Worm (Caenorhabditis elegans) whole organism, late embryonic: ENCODE data around the gene Y37D8A.8.

Experiments used
- ceh-19 ChIP-seq: fragments of 200-800 bp; sonication (Bioruptor generic); optimal IDR thresholded peaks from 2 replicates; lab custom pipeline; 2018; ENCODE audit warnings: mild to moderate bottlenecking, missing genetic modification characterization, missing compliant biosample characterization
- mec-3 ChIP-seq: sonication (generic microtip); optimal IDR thresholded peaks from 2 replicates; lab custom pipeline; 2016; ENCODE audit warnings: borderline replicate concordance, missing genetic modification characterization, missing compliant biosample characterization
- pqm-1 ChIP-seq: sonication (generic microtip); optimal IDR thresholded peaks from 2 replicates; lab custom pipeline; 2016; ENCODE audit warnings: missing genetic modification characterization, missing compliant biosample characterization
- pros-1 ChIP-seq: fragments of 150-350 bp; optimal IDR thresholded peaks from 2 replicates; lab custom pipeline; 2014; ENCODE audit warnings: missing biosample characterization, missing genetic modification reagents, missing genetic modification characterization
- ref-2 ChIP-seq: sonication (generic microtip); optimal IDR thresholded peaks from 2 replicates; lab custom pipeline; 2016; ENCODE audit warnings: missing genetic modification characterization, missing compliant biosample characterization

ce11 chrIII:12838299-12838698 is 26.4 kb upstream of the Y37D8A.8 start:
- TF ChIP-seq ceh-19 (GFP tag; lab: Kevin White, UChicago) (no peak), ref-2 (tag; lab: Kevin White, UChicago) (no peak), pros-1 (tag; lab: Kevin White, UChicago) (no peak), mec-3 (tag; lab: Kevin White, UChicago) (no peak), pqm-1 (tag; lab: Kevin White, UChicago) (no peak)
